Fruit fly (Drosophila melanogaster) whole organism, embryonic: ENCODE results near the gene bab2.
A peak's percentile ranks its signal among the peaks of the same experiment; 100 is the strongest.

Source experiments
- BEAF-32 ChIP-seq: fragments of 200-800 bp; sonication (Bioruptor generic); optimal IDR thresholded peaks from 3 replicates; lab custom pipeline; 2017; ENCODE audit warnings: missing biosample characterization, missing genetic modification characterization, mild to moderate bottlenecking, moderate library complexity, missing genetic modification reagents
- CG10267 ChIP-seq: fragments of 200-800 bp; sonication (Bioruptor generic); optimal IDR thresholded peaks from 2 replicates; lab custom pipeline; 2018; ENCODE audit warnings: missing biosample characterization, mild to moderate bottlenecking, missing genetic modification characterization, moderate library complexity
- CG10366 ChIP-seq: fragments of 200-800 bp; sonication (Bioruptor generic); IDR thresholded peaks from 2 replicates; pipeline ENCODE4 v1.3.6; 2022; ENCODE audit warnings: missing biosample characterization, missing genetic modification characterization
- CG10462 ChIP-seq: fragments of 200-800 bp; sonication (Bioruptor generic); optimal IDR thresholded peaks from 2 replicates; lab custom pipeline; 2016; ENCODE audit warnings: missing biosample characterization, missing genetic modification characterization
- CG10543 ChIP-seq: fragments of 200-800 bp; sonication (Bioruptor generic); optimal IDR thresholded peaks from 3 replicates; lab custom pipeline; 2017; ENCODE audit warnings: missing biosample characterization, mild to moderate bottlenecking, missing genetic modification characterization, moderate library complexity
- CG17385 ChIP-seq: fragments of 200-800 bp; sonication (Bioruptor generic); optimal IDR thresholded peaks from 3 replicates; lab custom pipeline; 2018; ENCODE audit warnings: missing biosample characterization, mild to moderate bottlenecking, missing genetic modification characterization
- CG17802 ChIP-seq: fragments of 200-800 bp; sonication (Bioruptor generic); optimal IDR thresholded peaks from 2 replicates; lab custom pipeline; 2018; ENCODE audit warnings: missing biosample characterization, mild to moderate bottlenecking, missing genetic modification characterization, moderate library complexity
- CG18262 ChIP-seq: fragments of 200-800 bp; optimal IDR thresholded peaks from 3 replicates; lab custom pipeline; 2019; ENCODE audit warnings: missing biosample characterization, mild to moderate bottlenecking, missing genetic modification characterization, moderate library complexity
- CG31441 ChIP-seq: fragments of 200-800 bp; sonication (Bioruptor generic); IDR thresholded peaks from 2 replicates; pipeline ENCODE4 v1.3.6; 2022; ENCODE audit warnings: missing biosample characterization, missing genetic modification characterization
- CG33557 ChIP-seq: fragments of 200-800 bp; sonication (Bioruptor generic); optimal IDR thresholded peaks from 2 replicates; lab custom pipeline; 2019; ENCODE audit warnings: missing biosample characterization, mild to moderate bottlenecking, missing genetic modification characterization, moderate library complexity
- CG4854 ChIP-seq: fragments of 200-800 bp; sonication (Bioruptor generic); optimal IDR thresholded peaks from 2 replicates; lab custom pipeline; 2016; ENCODE audit warnings: missing biosample characterization, missing genetic modification characterization, inconsistent platforms
- CG5180 ChIP-seq: fragments of 200-800 bp; sonication (Bioruptor generic); optimal IDR thresholded peaks from 3 replicates; lab custom pipeline; 2017; ENCODE audit warnings: missing biosample characterization, missing genetic modification characterization, mild to moderate bottlenecking, moderate library complexity, missing genetic modification reagents
- CG6254 ChIP-seq: fragments of 200-800 bp; sonication (Bioruptor generic); optimal IDR thresholded peaks from 3 replicates; lab custom pipeline; 2017; ENCODE audit warnings: mild to moderate bottlenecking, missing biosample characterization, missing genetic modification reagents, missing genetic modification characterization
- CG6765 ChIP-seq: fragments of 200-800 bp; sonication (Bioruptor generic); optimal IDR thresholded peaks from 3 replicates; lab custom pipeline; 2017; ENCODE audit warnings: missing biosample characterization, mild to moderate bottlenecking, missing genetic modification characterization
- CG9215 ChIP-seq: fragments of 200-800 bp; sonication (Bioruptor generic); IDR thresholded peaks from 2 replicates; pipeline ENCODE4 v1.3.6; 2022; ENCODE audit warnings: missing biosample characterization, missing genetic modification characterization
- CG9876 ChIP-seq: fragments of 200-800 bp; sonication (Bioruptor generic); optimal IDR thresholded peaks from 2 replicates; lab custom pipeline; 2016; ENCODE audit warnings: missing biosample characterization, missing genetic modification characterization
- CG9932 ChIP-seq: fragments of 200-800 bp; sonication (Bioruptor generic); IDR thresholded peaks from 2 replicates; pipeline ENCODE4 v1.3.6; 2022; ENCODE audit warnings: missing biosample characterization, missing genetic modification characterization
- Dip3 ChIP-seq: fragments of 200-800 bp; sonication (Bioruptor generic); optimal IDR thresholded peaks from 3 replicates; lab custom pipeline; 2016; ENCODE audit warnings: missing biosample characterization, missing genetic modification characterization
- Doc2 ChIP-seq: fragments of 200-800 bp; sonication (Bioruptor generic); IDR thresholded peaks from 2 replicates; pipeline ENCODE4 v1.3.6; 2022; ENCODE audit warnings: missing biosample characterization, missing genetic modification characterization
- Drgx ChIP-seq: fragments of 200-800 bp; sonication (Bioruptor generic); IDR thresholded peaks from 2 replicates; pipeline ENCODE4 v1.3.6; 2022; ENCODE audit warnings: missing biosample characterization, missing genetic modification characterization
- ERR ChIP-seq: fragments of 200-800 bp; sonication (Bioruptor generic); optimal IDR thresholded peaks from 2 replicates; lab custom pipeline; 2016; ENCODE audit warnings: missing biosample characterization, missing genetic modification characterization
- Eip74EF ChIP-seq, 2 experiments: fragments of 200-800 bp in 1 of 2; fragments of >200 bp in 1 of 2; sonication (Bioruptor generic) in 1 of 2; optimal IDR thresholded peaks; 2 replicates each; lab custom pipeline; 2017 to 2019; ENCODE audit warnings: missing biosample characterization in 2 of 2, missing genetic modification characterization in 2 of 2, mild to moderate bottlenecking in 1 of 2, moderate library complexity in 1 of 2
- Fer2 ChIP-seq: fragments of 200-800 bp; sonication (Bioruptor generic); optimal IDR thresholded peaks from 2 replicates; lab custom pipeline; 2018; ENCODE audit warnings: missing biosample characterization, mild to moderate bottlenecking, missing genetic modification characterization, moderate library complexity
- HLH54F ChIP-seq: fragments of 200-800 bp; sonication (Bioruptor generic); optimal IDR thresholded peaks from 3 replicates; lab custom pipeline; 2016; ENCODE audit warnings: missing biosample characterization, missing genetic modification characterization
- Hmr ChIP-seq: fragments of 200-800 bp; sonication (Bioruptor generic); optimal IDR thresholded peaks from 3 replicates; lab custom pipeline; 2017; ENCODE audit warnings: mild to moderate bottlenecking, missing biosample characterization, missing genetic modification reagents, missing genetic modification characterization
- MTF-1 ChIP-seq: fragments of 200-800 bp; sonication (Bioruptor generic); optimal IDR thresholded peaks from 2 replicates; lab custom pipeline; 2018; ENCODE audit warnings: missing biosample characterization, mild to moderate bottlenecking, missing genetic modification characterization, borderline replicate concordance
- Sox102F ChIP-seq: fragments of 200-800 bp; sonication (Bioruptor generic); optimal IDR thresholded peaks from 2 replicates; lab custom pipeline; 2018; ENCODE audit warnings: missing biosample characterization, mild to moderate bottlenecking, missing genetic modification characterization, moderate library complexity
- Stat92E ChIP-seq, 3 experiments: fragments of >200 bp in 2 of 3; fragments of 200-800 bp in 1 of 3; sonication (Bioruptor generic) in 1 of 3; optimal IDR thresholded peaks; 2 replicates each; lab custom pipeline; 2017 to 2019; ENCODE audit warnings: missing biosample characterization in 3 of 3, missing genetic modification characterization in 3 of 3, mild to moderate bottlenecking in 1 of 3, moderate library complexity in 1 of 3
- Xbp1 ChIP-seq: fragments of 200-800 bp; sonication (Bioruptor generic); optimal IDR thresholded peaks from 3 replicates; lab custom pipeline; 2016; ENCODE audit warnings: missing biosample characterization, mild to moderate bottlenecking, missing genetic modification characterization
- az2 ChIP-seq: fragments of 200-800 bp; sonication (Bioruptor generic); optimal IDR thresholded peaks from 3 replicates; lab custom pipeline; 2016; ENCODE audit warnings: missing biosample characterization, missing genetic modification characterization
- disco-r ChIP-seq: fragments of 200-800 bp; sonication (Bioruptor generic); optimal IDR thresholded peaks from 2 replicates; lab custom pipeline; 2016; ENCODE audit warnings: missing biosample characterization, missing genetic modification characterization
- fd102C ChIP-seq: fragments of 200-800 bp; sonication (Bioruptor generic); optimal IDR thresholded peaks from 2 replicates; lab custom pipeline; 2018; ENCODE audit warnings: missing biosample characterization, mild to moderate bottlenecking, missing genetic modification characterization, moderate library complexity
- gce ChIP-seq: fragments of 200-800 bp; sonication (Bioruptor generic); IDR thresholded peaks from 3 replicates; pipeline ENCODE4 v1.3.6; 2022; ENCODE audit warnings: missing biosample characterization, missing genetic modification characterization
- jing ChIP-seq: fragments of 200-800 bp; sonication (Bioruptor generic); optimal IDR thresholded peaks from 2 replicates; lab custom pipeline; 2018; ENCODE audit warnings: missing biosample characterization, mild to moderate bottlenecking, missing genetic modification characterization
- lola ChIP-seq, 3 experiments: fragments of >200 bp in 2 of 3; fragments of 200-800 bp in 1 of 3; sonication (Bioruptor generic) in 1 of 3; optimal IDR thresholded peaks; 2 replicates each; lab custom pipeline; 2017 to 2019; ENCODE audit warnings: missing biosample characterization in 3 of 3, missing genetic modification characterization in 3 of 3, mild to moderate bottlenecking in 1 of 3, moderate library complexity in 1 of 3
- maf-S ChIP-seq: fragments of 200-800 bp; sonication (Bioruptor generic); optimal IDR thresholded peaks from 2 replicates; lab custom pipeline; 2016; ENCODE audit warnings: missing biosample characterization, missing genetic modification characterization
- mam ChIP-seq: fragments of 200-800 bp; sonication (Bioruptor generic); optimal IDR thresholded peaks from 3 replicates; lab custom pipeline; 2016; ENCODE audit warnings: missing biosample characterization, missing genetic modification characterization
- oc ChIP-seq: fragments of 200-800 bp; sonication (Bioruptor generic); optimal IDR thresholded peaks from 2 replicates; lab custom pipeline; 2018; ENCODE audit warnings: missing biosample characterization, mild to moderate bottlenecking, missing genetic modification characterization, moderate library complexity
- peb ChIP-seq: fragments of 200-800 bp; sonication (Bioruptor generic); IDR thresholded peaks from 2 replicates; pipeline ENCODE4 v1.3.6; 2022; ENCODE audit warnings: missing biosample characterization, missing genetic modification characterization
- psq ChIP-seq: fragments of 200-800 bp; sonication (Bioruptor generic); optimal IDR thresholded peaks from 2 replicates; lab custom pipeline; 2017; ENCODE audit warnings: missing biosample characterization, missing genetic modification characterization
- sd ChIP-seq: fragments of 200-800 bp; sonication (Bioruptor generic); optimal IDR thresholded peaks from 3 replicates; lab custom pipeline; 2018; ENCODE audit warnings: missing biosample characterization, mild to moderate bottlenecking, missing genetic modification characterization, moderate library complexity
- so ChIP-seq: fragments of 200-800 bp; sonication (Bioruptor generic); IDR thresholded peaks from 3 replicates; pipeline ENCODE4 v1.3.6; 2022; ENCODE audit warnings: missing biosample characterization, missing genetic modification characterization
- sob ChIP-seq: fragments of 200-800 bp; sonication (Bioruptor generic); IDR thresholded peaks from 2 replicates; pipeline ENCODE4 v1.3.6; 2022; ENCODE audit warnings: missing biosample characterization, missing genetic modification characterization
- stc ChIP-seq: fragments of 200-800 bp; sonication (Bioruptor generic); IDR thresholded peaks from 2 replicates; pipeline ENCODE4 v1.3.6; 2022; ENCODE audit warnings: missing biosample characterization, missing genetic modification characterization
- tap ChIP-seq: fragments of 200-800 bp; optimal IDR thresholded peaks from 3 replicates; lab custom pipeline; 2019; ENCODE audit warnings: missing biosample characterization, mild to moderate bottlenecking, missing genetic modification characterization, moderate library complexity
- tll ChIP-seq, 2 experiments: fragments of 200-800 bp in 1 of 2; fragments of >200 bp in 1 of 2; sonication (Bioruptor generic) in 1 of 2; optimal IDR thresholded peaks; 2 replicates each; lab custom pipeline; 2017 to 2019; ENCODE audit warnings: missing biosample characterization in 2 of 2, missing genetic modification characterization in 2 of 2, mild to moderate bottlenecking in 1 of 2, moderate library complexity in 1 of 2
- toy ChIP-seq: fragments of 200-800 bp; sonication (Bioruptor generic); IDR thresholded peaks from 2 replicates; pipeline ENCODE4 v1.3.6; 2022; ENCODE audit warnings: missing biosample characterization, missing genetic modification characterization

The bab2 gene

DNA sequence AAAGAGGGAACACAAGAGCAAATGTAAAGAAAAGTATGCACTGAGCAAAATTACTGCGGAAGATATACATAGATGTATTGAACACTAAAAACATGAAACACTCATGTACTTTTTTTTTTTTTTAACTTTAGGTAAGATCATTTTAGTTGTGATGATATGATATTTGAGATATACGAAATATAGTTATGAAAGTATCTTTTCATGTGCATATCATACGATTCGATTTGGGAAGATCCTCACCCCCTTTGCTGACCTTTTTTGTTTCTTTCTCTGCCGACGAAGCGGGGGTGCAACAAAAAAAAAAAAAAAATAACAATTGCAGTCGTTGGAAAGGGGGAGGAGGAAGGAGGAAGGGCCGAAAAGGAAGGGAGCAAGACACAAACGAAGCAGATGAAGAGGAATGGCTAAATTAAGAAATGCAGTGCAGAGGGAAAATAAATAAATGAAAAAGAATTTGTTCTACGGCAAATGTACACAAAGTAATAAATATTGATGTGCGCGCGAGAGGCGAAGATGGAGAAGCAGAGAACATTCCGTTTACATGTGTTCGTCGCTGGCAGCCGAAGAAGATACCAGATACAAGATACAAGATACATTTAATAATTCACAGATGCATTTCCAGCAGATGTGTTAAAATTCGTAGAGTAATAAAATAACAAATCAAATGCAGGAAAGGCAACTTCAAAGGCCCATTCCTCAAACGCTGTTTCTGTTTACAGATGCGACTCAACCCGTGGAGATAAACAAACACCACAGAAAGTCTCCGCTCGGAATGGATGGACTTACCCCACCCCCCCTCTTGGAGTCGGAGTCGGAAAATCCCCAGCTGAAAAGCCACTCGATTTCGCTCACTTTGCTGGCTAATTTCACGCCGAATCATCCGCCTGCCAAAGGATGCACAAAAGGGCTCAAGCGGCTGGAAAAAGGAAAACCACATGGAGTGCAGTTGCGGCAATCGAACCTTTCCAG is 9.8 kb downstream of the bab2 start (continued):
- TF ChIP-seq sd (tag; lab: Kevin White, UChicago), result no peak
- no peak for TF ChIP-seq CG9932 (GFP tag; lab: Robert Waterston, UW)
- peak; percentile 25 for TF ChIP-seq mam (GFP tag; lab: Kevin White, UChicago)
- peak; percentile 77 for TF ChIP-seq CG18262 (tag; lab: Kevin White, UChicago)
- TF ChIP-seq CG10366 (GFP tag; lab: Robert Waterston, UW), result no peak
- TF ChIP-seq so (GFP tag; lab: Robert Waterston, UW), result no peak
- no peak for TF ChIP-seq jing (GFP tag; lab: Kevin White, UChicago)
- TF ChIP-seq CG9215, result no peak
- no peak for TF ChIP-seq maf-S
- TF ChIP-seq sob, result no peak
- TF ChIP-seq CG10462 (GFP tag; lab: Kevin White, UChicago), result no peak
- TF ChIP-seq lola (GFP tag; optimal IDR thresholded peaks at IDR 0.05; lab: Kevin White, UChicago), result peak in 1 of 3 experiments; percentile 39
- no peak for TF ChIP-seq Hmr (GFP tag; lab: Kevin White, UChicago)
- TF ChIP-seq HLH54F (GFP tag; lab: Kevin White, UChicago), result no peak
- TF ChIP-seq peb (GFP tag; lab: Robert Waterston, UW), result peak; percentile 48; the same call in 1 of the 2 replicates
- peak; percentile 64 for TF ChIP-seq psq
- TF ChIP-seq stc (GFP tag; lab: Robert Waterston, UW), result no peak
- no peak for TF ChIP-seq Dip3 (GFP tag; lab: Kevin White, UChicago)
- TF ChIP-seq fd102C (GFP tag; lab: Kevin White, UChicago), result no peak
- TF ChIP-seq oc, result no peak
- no peak for TF ChIP-seq CG9876 (GFP tag; lab: Kevin White, UChicago)
- peak; percentile 49; the same call in 1 of the 2 replicates for TF ChIP-seq CG31441
- TF ChIP-seq CG33557 (GFP tag; lab: Kevin White, UChicago), result peak; percentile 31
- TF ChIP-seq Sox102F (GFP tag; lab: Kevin White, UChicago), result peak; percentile 12
- no peak for TF ChIP-seq Doc2
- TF ChIP-seq toy (GFP tag; lab: Robert Waterston, UW), result no peak
- no peak for TF ChIP-seq Drgx (GFP tag; lab: Robert Waterston, UW)
- peak in 1 of 2 experiments; percentile 33 for TF ChIP-seq tll (GFP tag; optimal IDR thresholded peaks at IDR 0.05; lab: Kevin White, UChicago)
- TF ChIP-seq ERR (GFP tag; lab: Kevin White, UChicago), result no peak
- no peak for TF ChIP-seq CG17385 (GFP tag; lab: Kevin White, UChicago)
- TF ChIP-seq MTF-1 (GFP tag; lab: Kevin White, UChicago), result no peak
- TF ChIP-seq az2 (GFP tag; lab: Kevin White, UChicago), result peak; percentile 42
- TF ChIP-seq CG17802 (tag; lab: Kevin White, UChicago), result no peak
- no peak for TF ChIP-seq CG6765 (GFP tag; lab: Kevin White, UChicago)
- no peak for TF ChIP-seq BEAF-32 (GFP tag; lab: Kevin White, UChicago)
- peak; percentile 17 for TF ChIP-seq CG10267 (tag; lab: Kevin White, UChicago)
- TF ChIP-seq CG5180 (GFP tag; lab: Kevin White, UChicago), result no peak
- TF ChIP-seq Fer2 (tag; lab: Kevin White, UChicago), result no peak
- TF ChIP-seq gce (GFP tag; lab: Robert Waterston, UW), result no peak
- peak; percentile 0 for TF ChIP-seq Xbp1 (GFP tag; lab: Kevin White, UChicago)
- TF ChIP-seq Eip74EF (GFP tag; optimal IDR thresholded peaks at IDR 0.05; lab: Kevin White, UChicago), result no peak
- TF ChIP-seq CG4854 (GFP tag; lab: Kevin White, UChicago), result no peak
- TF ChIP-seq CG10543 (GFP tag; lab: Kevin White, UChicago), result no peak
- no peak for TF ChIP-seq tap (tag; lab: Kevin White, UChicago)
- TF ChIP-seq disco-r, result no peak
- TF ChIP-seq Stat92E (GFP tag; optimal IDR thresholded peaks at IDR 0.05; lab: Kevin White, UChicago), result no peak
- no peak for TF ChIP-seq CG6254
